Fruit fly (Drosophila melanogaster) whole organism, wandering third instar larva: Measurements from ENCODE around the gene Hsp27.

ENCODE experiments used
- Abd-B ChIP-seq: fragments of >200 bp; optimal IDR thresholded peaks from 2 replicates; lab custom pipeline; 2017; ENCODE audit warnings: missing biosample characterization, missing genetic modification characterization
- CG32264 ChIP-seq: fragments of 200-800 bp; sonication (Bioruptor generic); optimal IDR thresholded peaks from 2 replicates; lab custom pipeline; 2016; ENCODE audit warnings: missing biosample characterization, missing genetic modification characterization
- CrebA ChIP-seq: fragments of 200-800 bp; sonication (Bioruptor generic); optimal IDR thresholded peaks from 2 replicates; lab custom pipeline; 2016; ENCODE audit warnings: missing biosample characterization, mild to moderate bottlenecking, missing genetic modification characterization, borderline replicate concordance
- Dfd ChIP-seq: fragments of >200 bp; optimal IDR thresholded peaks from 2 replicates; lab custom pipeline; 2017; ENCODE audit warnings: missing biosample characterization, missing genetic modification characterization
- HLH106 ChIP-seq: fragments of 200-800 bp; optimal IDR thresholded peaks from 3 replicates; lab custom pipeline; 2019; ENCODE audit warnings: missing biosample characterization, mild to moderate bottlenecking, missing genetic modification characterization, moderate library complexity
- Hnf4 ChIP-seq: fragments of 200-800 bp; sonication (Bioruptor generic); optimal IDR thresholded peaks from 2 replicates; lab custom pipeline; 2016; ENCODE audit warnings: missing biosample characterization, mild to moderate bottlenecking, missing genetic modification characterization
- Hr83 ChIP-seq: fragments of 200-300 bp; sonication (Bioruptor generic); optimal IDR thresholded peaks from 2 replicates; lab custom pipeline; 2016; ENCODE audit warnings: missing biosample characterization, mild to moderate bottlenecking, missing genetic modification characterization, moderate library complexity; ENCODE audit not compliant: poor library complexity, severe bottlenecking
- Mio ChIP-seq: sonication (Bioruptor generic); optimal IDR thresholded peaks from 2 replicates; lab custom pipeline; 2016; ENCODE audit warnings: missing biosample characterization, missing genetic modification characterization
- Myc ChIP-seq: fragments of >200 bp; optimal IDR thresholded peaks from 2 replicates; lab custom pipeline; 2017
- N ChIP-seq: fragments of >200 bp; optimal IDR thresholded peaks from 2 replicates; lab custom pipeline; 2018; ENCODE audit warnings: missing biosample characterization, missing external identifiers, missing genetic modification characterization
- OdsH ChIP-seq: fragments of 200-800 bp; sonication (Bioruptor generic); optimal IDR thresholded peaks from 2 replicates; lab custom pipeline; 2016; ENCODE audit warnings: missing biosample characterization, mild to moderate bottlenecking, missing genetic modification characterization
- Rel ChIP-seq, 2 experiments: fragments of 200-800 bp; sonication (Bioruptor generic) in 1 of 2; optimal IDR thresholded peaks; 2 replicates in 1 of 2; 3 replicates in 1 of 2; lab custom pipeline; 2016 to 2019; ENCODE audit warnings: mild to moderate bottlenecking in 2 of 2, missing biosample characterization in 2 of 2, missing genetic modification characterization in 2 of 2, moderate library complexity in 1 of 2
- Sp1 ChIP-seq: fragments of 200-800 bp; sonication (Bioruptor generic); optimal IDR thresholded peaks from 3 replicates; lab custom pipeline; 2019; ENCODE audit warnings: missing biosample characterization, mild to moderate bottlenecking, missing genetic modification characterization, moderate library complexity
- Vsx2 ChIP-seq: fragments of 200-300, 225-300 bp; sonication (Bioruptor generic); optimal IDR thresholded peaks from 2 replicates; lab custom pipeline; 2018; ENCODE audit warnings: missing biosample characterization, missing genetic modification characterization; ENCODE audit not compliant: partially characterized antibody
- br ChIP-seq: fragments of 200-800 bp; sonication (Bioruptor generic); optimal IDR thresholded peaks from 2 replicates; lab custom pipeline; 2016; ENCODE audit warnings: missing biosample characterization, missing genetic modification characterization
- brk ChIP-seq: fragments of 200-800 bp; sonication (Bioruptor generic); optimal IDR thresholded peaks from 2 replicates; lab custom pipeline; 2016; ENCODE audit warnings: missing biosample characterization, mild to moderate bottlenecking, missing genetic modification characterization
- dl ChIP-seq, 2 experiments: fragments of 175-275, 200-275 bp in 1 of 2; fragments of 200-275 bp in 1 of 2; sonication (Bioruptor generic); optimal IDR thresholded peaks; lab custom pipeline; 2018; ENCODE audit warnings: mild to moderate bottlenecking in 2 of 2, missing biosample characterization in 2 of 2, missing genetic modification characterization in 2 of 2, moderate library complexity in 2 of 2; ENCODE audit not compliant: partially characterized antibody in 2 of 2, insufficient read depth in 1 of 2
- dmrt93B ChIP-seq: fragments of 200-800 bp; sonication (Bioruptor generic); optimal IDR thresholded peaks from 2 replicates; lab custom pipeline; 2018; ENCODE audit warnings: missing biosample characterization, mild to moderate bottlenecking, missing genetic modification characterization
- dsf ChIP-seq: sonication (Bioruptor generic); optimal IDR thresholded peaks from 2 replicates; lab custom pipeline; 2016; ENCODE audit warnings: missing biosample characterization, missing genetic modification characterization, borderline replicate concordance
- ey ChIP-seq: fragments of 200-800 bp; sonication (Bioruptor generic); optimal IDR thresholded peaks from 2 replicates; lab custom pipeline; 2016; ENCODE audit warnings: missing biosample characterization, missing genetic modification characterization
- foxo ChIP-seq, 2 experiments: fragments of 200-800 bp; sonication (Bioruptor generic); optimal IDR thresholded peaks; 2 replicates in 1 of 2; 3 replicates in 1 of 2; lab custom pipeline; 2016 to 2017; ENCODE audit warnings: missing biosample characterization in 2 of 2, missing genetic modification characterization in 2 of 2
- fru ChIP-seq: fragments of 200-800 bp; sonication (Bioruptor generic); optimal IDR thresholded peaks from 3 replicates; lab custom pipeline; 2016; ENCODE audit warnings: missing biosample characterization, mild to moderate bottlenecking, missing genetic modification characterization
- h ChIP-seq: fragments of 200-800 bp; sonication (Bioruptor generic); optimal IDR thresholded peaks from 3 replicates; lab custom pipeline; 2016; ENCODE audit warnings: missing biosample characterization, mild to moderate bottlenecking, missing genetic modification characterization
- jim ChIP-seq: fragments of 175-275, 200-325 bp; sonication (Bioruptor generic); optimal IDR thresholded peaks from 2 replicates; lab custom pipeline; 2016; ENCODE audit warnings: missing biosample characterization, mild to moderate bottlenecking, missing genetic modification characterization
- lola ChIP-seq: fragments of >200 bp; optimal IDR thresholded peaks from 2 replicates; lab custom pipeline; 2017; ENCODE audit warnings: missing biosample characterization, missing genetic modification characterization
- psq ChIP-seq: fragments of 200-800 bp; sonication (Bioruptor generic); optimal IDR thresholded peaks from 3 replicates; lab custom pipeline; 2017; ENCODE audit warnings: missing biosample characterization, mild to moderate bottlenecking, missing genetic modification characterization, moderate library complexity
- rgr ChIP-seq: fragments of 200-800 bp; sonication (Bioruptor generic); optimal IDR thresholded peaks from 3 replicates; lab custom pipeline; 2016; ENCODE audit warnings: missing biosample characterization, mild to moderate bottlenecking, missing genetic modification characterization
- sage ChIP-seq: fragments of 200-800 bp; sonication (Bioruptor generic); optimal IDR thresholded peaks from 2 replicates; lab custom pipeline; 2016; ENCODE audit warnings: missing biosample characterization, mild to moderate bottlenecking, missing genetic modification characterization
- sv ChIP-seq: fragments of 200-800 bp; sonication (Bioruptor generic); optimal IDR thresholded peaks from 3 replicates; lab custom pipeline; 2016; ENCODE audit warnings: missing biosample characterization, missing genetic modification characterization
- tai ChIP-seq: sonication (Bioruptor generic); optimal IDR thresholded peaks from 2 replicates; lab custom pipeline; 2016; ENCODE audit warnings: missing biosample characterization, missing genetic modification characterization
- usp ChIP-seq: fragments of >200 bp; optimal IDR thresholded peaks from 2 replicates; lab custom pipeline; 2017; ENCODE audit warnings: missing biosample characterization, missing genetic modification characterization
- woc ChIP-seq: sonication (Bioruptor generic); optimal IDR thresholded peaks from 2 replicates; lab custom pipeline; 2016; ENCODE audit warnings: missing biosample characterization, mild to moderate bottlenecking, missing genetic modification characterization

The Hsp27 gene

DNA sequence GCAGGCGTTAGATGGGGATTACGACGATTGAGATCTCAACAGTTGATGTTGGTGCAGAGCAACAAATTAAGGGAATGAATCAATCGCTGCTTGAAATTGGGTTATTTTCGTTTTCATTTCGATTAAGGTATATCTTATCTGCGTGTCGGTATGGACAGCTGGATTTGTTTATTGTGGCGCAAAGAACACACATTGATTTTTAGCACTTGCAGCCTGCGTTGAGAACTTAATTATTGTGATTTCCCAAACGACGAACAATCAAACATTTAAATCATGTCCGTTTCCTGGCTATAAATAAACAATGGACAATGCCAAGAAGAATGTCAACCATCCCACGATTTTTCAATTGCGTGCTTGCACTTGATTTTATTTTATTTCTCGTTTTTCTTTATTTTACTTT, 14.2 kb downstream of the Hsp27 start:
- TF ChIP-seq Hnf4 (GFP tag; lab: Kevin White, UChicago) (no peak), ey (GFP tag; lab: Kevin White, UChicago) (no peak), rgr (no peak), lola (no peak), usp (GFP tag; lab: Kevin White, UChicago) (no peak), tai (GFP tag; lab: Kevin White, UChicago) (peak; percentile 12), Rel (GFP tag; optimal IDR thresholded peaks at IDR 0.05; lab: Kevin White, UChicago) (no peak), Rel (tag; optimal IDR thresholded peaks at IDR 0.05; lab: Kevin White, UChicago) (peak; percentile 62), woc (GFP tag; lab: Kevin White, UChicago) (peak; percentile 18), HLH106 (tag; lab: Kevin White, UChicago) (no peak), fru (GFP tag; lab: Kevin White, UChicago) (no peak)
- TF ChIP-seq, all 38 proteins: peak for 3

DNA sequence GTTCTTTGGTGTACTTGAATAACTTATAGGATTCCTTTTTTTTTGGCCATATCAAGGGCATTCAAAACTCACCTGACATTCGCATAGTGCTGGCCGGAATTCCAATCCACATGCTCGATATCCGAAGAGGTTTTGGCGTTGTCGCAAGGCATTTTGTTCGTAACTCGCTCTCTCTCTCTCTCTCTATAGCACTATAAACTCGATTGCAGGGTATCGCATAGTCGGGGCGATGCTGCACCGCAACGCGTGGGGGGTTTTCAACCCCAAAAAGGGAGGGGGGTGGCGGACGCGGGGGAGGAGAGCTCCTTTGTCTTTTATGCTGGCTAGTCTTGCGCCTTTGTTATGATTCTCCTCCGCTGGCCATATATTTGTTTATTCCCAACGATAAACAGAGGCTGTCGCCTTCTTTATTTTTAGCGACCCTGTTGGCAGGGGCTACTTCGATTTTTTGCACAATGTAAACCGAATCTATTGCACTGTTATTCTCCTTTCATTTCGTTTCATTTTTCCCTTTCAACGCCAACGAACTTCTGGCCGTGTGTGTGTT, 14.6 kb downstream of the Hsp27 start:
- TF ChIP-seq foxo (GFP tag; optimal IDR thresholded peaks at IDR 0.05; lab: Kevin White, UChicago) (peak in 1 of 2 experiments; percentile 36), woc (GFP tag; lab: Kevin White, UChicago) (no peak), Rel (GFP tag; optimal IDR thresholded peaks at IDR 0.05; lab: Kevin White, UChicago) (no peak), Rel (tag; optimal IDR thresholded peaks at IDR 0.05; lab: Kevin White, UChicago) (peak; percentile 51)

DNA sequence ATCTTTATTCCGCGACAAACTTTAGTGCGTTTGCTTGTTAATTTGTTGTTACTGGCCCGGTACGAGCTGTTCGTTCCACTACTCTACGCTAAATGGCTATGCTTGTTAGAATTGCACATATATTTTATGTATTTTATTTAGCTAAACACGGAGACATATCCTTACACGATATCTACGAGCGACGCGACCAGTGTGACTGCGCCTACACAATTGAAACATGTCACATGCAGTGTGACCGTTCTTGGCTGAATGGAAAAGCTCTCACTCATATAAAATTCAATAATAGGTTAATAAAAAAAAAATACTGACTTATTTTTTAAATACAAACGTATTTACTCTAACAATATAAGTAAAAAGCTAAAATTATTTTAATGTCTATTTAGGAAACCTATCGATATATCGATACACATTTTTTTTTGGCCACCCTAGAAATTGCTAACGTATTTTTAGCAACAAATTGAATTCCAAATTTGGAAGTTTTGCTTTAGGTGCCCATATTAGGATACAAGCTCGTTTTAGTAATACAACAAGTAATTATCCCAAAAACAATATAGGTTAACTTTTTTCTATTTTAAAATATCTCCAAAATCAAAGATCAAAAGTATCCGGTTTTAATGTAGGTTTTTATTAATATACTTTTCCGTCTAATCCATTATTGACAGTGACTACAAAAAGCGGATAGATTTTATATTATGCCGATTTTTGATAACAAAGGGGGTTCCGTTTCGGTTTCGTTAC, 15.3 kb downstream of the Hsp27 start, which contains the start of gene CG4080:
Gene CG4080 (minus strand): TSS at position 215 of the 738 bp plus-strand sequence.
- TF ChIP-seq sage (GFP tag; lab: Kevin White, UChicago) (no peak), dmrt93B (GFP tag; lab: Kevin White, UChicago) (no peak), Mio (GFP tag; lab: Kevin White, UChicago) (no peak), Hr83 (peak; percentile 25), Myc (lab: Kevin White, UChicago) (no peak), dl (GFP tag; optimal IDR thresholded peaks at IDR 0.05; lab: Kevin White, UChicago; ENCODE audit: insufficient read depth in 1 of 2, partially characterized antibody in 2 of 2) (no peak), fru (GFP tag; lab: Kevin White, UChicago) (peak; percentile 33), dsf (GFP tag; lab: Kevin White, UChicago) (peak; percentile 2), Abd-B (GFP tag; lab: Kevin White, UChicago) (no peak), h (GFP tag; lab: Kevin White, UChicago) (peak; percentile 36), br (peak; percentile 15), N (GFP tag; lab: Kevin White, UChicago) (no peak), Sp1 (GFP tag; lab: Kevin White, UChicago) (peak; percentile 50), OdsH (GFP tag; lab: Kevin White, UChicago) (peak; percentile 15), usp (GFP tag; lab: Kevin White, UChicago) (no peak), Dfd (no peak), CG32264 (GFP tag; lab: Kevin White, UChicago) (peak; percentile 23), woc (GFP tag; lab: Kevin White, UChicago) (peak; percentile 1), brk (GFP tag; lab: Kevin White, UChicago) (peak; percentile 34), CrebA (GFP tag; lab: Kevin White, UChicago) (no peak), rgr (peak; percentile 40), Vsx2 (no peak), jim (no peak), psq (GFP tag; lab: Kevin White, UChicago) (peak; percentile 15), Hnf4 (GFP tag; lab: Kevin White, UChicago) (peak; percentile 76), lola (no peak), sv (GFP tag; lab: Kevin White, UChicago) (peak; percentile 24), tai (GFP tag; lab: Kevin White, UChicago) (peak; percentile 52), Rel (GFP tag; optimal IDR thresholded peaks at IDR 0.05; lab: Kevin White, UChicago) (no peak), Rel (tag; optimal IDR thresholded peaks at IDR 0.05; lab: Kevin White, UChicago) (peak; percentile 23)
